Fruit fly (Drosophila melanogaster) whole organism, embryonic: ENCODE measurements around the gene CG7519.

Experiments
- ATbp ChIP-seq: fragments of 200-800 bp; sonication (Bioruptor generic); optimal IDR thresholded peaks from 2 replicates; lab custom pipeline; 2017; ENCODE audit warnings: missing biosample characterization, mild to moderate bottlenecking, missing genetic modification characterization, missing genetic modification reagents
- Adf1 ChIP-seq: fragments of 200-800 bp; sonication (Bioruptor generic); IDR thresholded peaks from 2 replicates; pipeline ENCODE4 v1.3.6; 2022; ENCODE audit warnings: missing biosample characterization, missing genetic modification characterization
- BEAF-32 ChIP-seq: fragments of 200-800 bp; sonication (Bioruptor generic); optimal IDR thresholded peaks from 3 replicates; lab custom pipeline; 2017; ENCODE audit warnings: missing biosample characterization, missing genetic modification characterization, mild to moderate bottlenecking, moderate library complexity, missing genetic modification reagents
- Bgb ChIP-seq: fragments of 200-800 bp; sonication (Bioruptor generic); IDR thresholded peaks from 2 replicates; pipeline ENCODE4 v1.3.6; 2022; ENCODE audit warnings: missing biosample characterization, missing genetic modification characterization; ENCODE audit not compliant: partially characterized antibody
- Blimp-1 ChIP-seq: fragments of 200-800 bp; sonication (Bioruptor generic); optimal IDR thresholded peaks from 3 replicates; lab custom pipeline; 2018; ENCODE audit warnings: missing biosample characterization, missing genetic modification characterization, mild to moderate bottlenecking, moderate library complexity, missing genetic modification reagents
- CG11696 ChIP-seq: fragments of 200-800 bp; sonication (Bioruptor generic); IDR thresholded peaks from 2 replicates; pipeline ENCODE4 v1.3.6; 2022; ENCODE audit warnings: missing biosample characterization, missing genetic modification characterization
- CG12769 ChIP-seq: fragments of 200-800 bp; sonication (Bioruptor generic); optimal IDR thresholded peaks from 2 replicates; lab custom pipeline; 2019; ENCODE audit warnings: missing biosample characterization, mild to moderate bottlenecking, missing genetic modification characterization, moderate library complexity
- CG12942 ChIP-seq: fragments of 200-800 bp; sonication (Bioruptor generic); optimal IDR thresholded peaks from 3 replicates; lab custom pipeline; 2016; ENCODE audit warnings: missing biosample characterization, missing genetic modification characterization
- CG14441 ChIP-seq: fragments of 200-800 bp; sonication (Bioruptor generic); IDR thresholded peaks from 2 replicates; pipeline ENCODE4 v1.3.6; 2022; ENCODE audit warnings: missing biosample characterization, missing genetic modification characterization
- CG15269 ChIP-seq: fragments of 200-800 bp; sonication (Bioruptor generic); optimal IDR thresholded peaks from 2 replicates; lab custom pipeline; 2018; ENCODE audit warnings: missing biosample characterization, mild to moderate bottlenecking, missing genetic modification characterization, moderate library complexity
- CG15514 ChIP-seq: fragments of 200-800 bp; sonication (Bioruptor generic); optimal IDR thresholded peaks from 3 replicates; lab custom pipeline; 2017; ENCODE audit warnings: missing biosample characterization, missing genetic modification characterization, mild to moderate bottlenecking, moderate library complexity, missing genetic modification reagents
- CG16815 ChIP-seq: fragments of 200-800 bp; sonication (Bioruptor generic); optimal IDR thresholded peaks from 3 replicates; lab custom pipeline; 2017; ENCODE audit warnings: missing biosample characterization, mild to moderate bottlenecking, missing genetic modification characterization
- CG17359 ChIP-seq: fragments of 200-800 bp; sonication (Bioruptor generic); optimal IDR thresholded peaks from 3 replicates; lab custom pipeline; 2018; ENCODE audit warnings: missing biosample characterization, mild to moderate bottlenecking, missing genetic modification characterization, moderate library complexity
- CG31441 ChIP-seq: fragments of 200-800 bp; sonication (Bioruptor generic); IDR thresholded peaks from 2 replicates; pipeline ENCODE4 v1.3.6; 2022; ENCODE audit warnings: missing biosample characterization, missing genetic modification characterization
- CG33213 ChIP-seq: fragments of 200-800 bp; sonication (Bioruptor generic); optimal IDR thresholded peaks from 3 replicates; lab custom pipeline; 2016; ENCODE audit warnings: missing biosample characterization, missing genetic modification characterization
- CG3847 ChIP-seq: fragments of 200-800 bp; sonication (Bioruptor generic); IDR thresholded peaks from 2 replicates; pipeline ENCODE4 v1.3.6; 2022; ENCODE audit warnings: missing biosample characterization, missing genetic modification characterization
- CG6683 ChIP-seq: fragments of 200-800 bp; sonication (Bioruptor generic); optimal IDR thresholded peaks from 2 replicates; lab custom pipeline; 2017; ENCODE audit warnings: missing biosample characterization, mild to moderate bottlenecking, missing genetic modification characterization, missing genetic modification reagents
- CG6689 ChIP-seq: fragments of 200-800 bp; sonication (Bioruptor generic); IDR thresholded peaks from 2 replicates; pipeline ENCODE4 v1.3.6; 2022; ENCODE audit warnings: missing biosample characterization, missing genetic modification characterization
- CG9797 ChIP-seq: fragments of 200-800 bp; sonication (Bioruptor generic); optimal IDR thresholded peaks from 3 replicates; lab custom pipeline; 2018; ENCODE audit warnings: missing biosample characterization, mild to moderate bottlenecking, missing genetic modification characterization
- CoRest ChIP-seq: fragments of 200-800 bp; sonication (Bioruptor generic); optimal IDR thresholded peaks from 3 replicates; lab custom pipeline; 2018; ENCODE audit warnings: missing biosample characterization, mild to moderate bottlenecking, missing genetic modification characterization, moderate library complexity
- D ChIP-seq, 2 experiments: fragments of 200-800 bp in 1 of 2; fragments of >200 bp in 1 of 2; sonication (Bioruptor generic) in 1 of 2; optimal IDR thresholded peaks; 2 replicates in 1 of 2; 3 replicates in 1 of 2; lab custom pipeline; 2017; ENCODE audit warnings: mild to moderate bottlenecking in 1 of 2, missing biosample characterization in 1 of 2, missing genetic modification characterization in 1 of 2, missing genetic modification reagents in 1 of 2
- Hmx ChIP-seq: fragments of 200-800 bp; sonication (Bioruptor generic); optimal IDR thresholded peaks from 2 replicates; lab custom pipeline; 2016; ENCODE audit warnings: missing biosample characterization, missing genetic modification characterization
- MESR4 ChIP-seq: fragments of 200-800 bp; sonication (Bioruptor generic); optimal IDR thresholded peaks from 2 replicates; lab custom pipeline; 2018; ENCODE audit warnings: missing biosample characterization, mild to moderate bottlenecking, missing genetic modification characterization, moderate library complexity
- Meics ChIP-seq: fragments of 200-800 bp; sonication (Bioruptor generic); optimal IDR thresholded peaks from 2 replicates; lab custom pipeline; 2017; ENCODE audit warnings: missing biosample characterization, mild to moderate bottlenecking, missing genetic modification characterization
- Myb ChIP-seq: fragments of 200-800 bp; sonication (Bioruptor generic); optimal IDR thresholded peaks from 2 replicates; lab custom pipeline; 2016; ENCODE audit warnings: missing biosample characterization, missing genetic modification characterization
- Oli ChIP-seq: fragments of 200-800 bp; sonication (Bioruptor generic); optimal IDR thresholded peaks from 2 replicates; lab custom pipeline; 2018; ENCODE audit warnings: missing biosample characterization, mild to moderate bottlenecking, missing genetic modification characterization, moderate library complexity
- Optix ChIP-seq: fragments of 200-800 bp; sonication (Bioruptor generic); IDR thresholded peaks from 3 replicates; pipeline ENCODE4 v1.3.6; 2022; ENCODE audit warnings: missing biosample characterization, missing genetic modification characterization
- Poxn ChIP-seq: fragments of 200-800 bp; sonication (Bioruptor generic); IDR thresholded peaks from 2 replicates; pipeline ENCODE4 v1.3.6; 2022; ENCODE audit warnings: missing biosample characterization, missing genetic modification characterization
- Side ChIP-seq: fragments of 200-800 bp; sonication (Bioruptor generic); optimal IDR thresholded peaks from 2 replicates; lab custom pipeline; 2016; ENCODE audit warnings: missing biosample characterization, missing genetic modification characterization
- Spps ChIP-seq: fragments of 200-800 bp; sonication (Bioruptor generic); optimal IDR thresholded peaks from 2 replicates; lab custom pipeline; 2018; ENCODE audit warnings: missing biosample characterization, mild to moderate bottlenecking, missing genetic modification characterization
- TFAM ChIP-seq: fragments of 200-800 bp; sonication (Bioruptor generic); optimal IDR thresholded peaks from 2 replicates; lab custom pipeline; 2017; ENCODE audit warnings: missing biosample characterization, missing genetic modification characterization, inconsistent platforms
- bbx ChIP-seq: fragments of 200-800 bp; sonication (Bioruptor generic); IDR thresholded peaks from 2 replicates; pipeline ENCODE4 v1.3.6; 2022; ENCODE audit warnings: missing biosample characterization, missing genetic modification characterization; ENCODE audit not compliant: partially characterized antibody
- bigmax ChIP-seq: fragments of 200-800 bp; sonication (Bioruptor generic); optimal IDR thresholded peaks from 2 replicates; lab custom pipeline; 2018; ENCODE audit warnings: missing biosample characterization, mild to moderate bottlenecking, missing genetic modification characterization
- eyg ChIP-seq: fragments of 200-800 bp; sonication (Bioruptor generic); optimal IDR thresholded peaks from 3 replicates; lab custom pipeline; 2016; ENCODE audit warnings: missing biosample characterization, missing genetic modification characterization
- ftz-f1 ChIP-seq: fragments of 200-800 bp; sonication (Bioruptor generic); optimal IDR thresholded peaks from 2 replicates; lab custom pipeline; 2016; ENCODE audit warnings: missing biosample characterization, missing genetic modification characterization
- gfzf ChIP-seq: fragments of 200-800 bp; sonication (Bioruptor generic); optimal IDR thresholded peaks from 2 replicates; lab custom pipeline; 2016; ENCODE audit warnings: missing biosample characterization, mild to moderate bottlenecking, missing genetic modification characterization, moderate library complexity
- grn ChIP-seq: fragments of 200-800 bp; sonication (Bioruptor generic); optimal IDR thresholded peaks from 3 replicates; lab custom pipeline; 2017; ENCODE audit warnings: missing biosample characterization, missing genetic modification characterization
- gsb ChIP-seq: fragments of 200-800 bp; sonication (Bioruptor generic); IDR thresholded peaks from 2 replicates; pipeline ENCODE4 v1.3.6; 2022; ENCODE audit warnings: missing biosample characterization, missing genetic modification characterization
- gsb-n ChIP-seq: fragments of 200-800 bp; sonication (Bioruptor generic); optimal IDR thresholded peaks from 3 replicates; lab custom pipeline; 2018; ENCODE audit warnings: missing biosample characterization, mild to moderate bottlenecking, missing genetic modification characterization
- kni ChIP-seq: fragments of 200-800 bp; sonication (Bioruptor generic); optimal IDR thresholded peaks from 3 replicates; lab custom pipeline; 2017; ENCODE audit warnings: mild to moderate bottlenecking, missing biosample characterization, missing genetic modification reagents, missing genetic modification characterization
- lola ChIP-seq, 3 experiments: fragments of >200 bp in 2 of 3; fragments of 200-800 bp in 1 of 3; sonication (Bioruptor generic) in 1 of 3; optimal IDR thresholded peaks; 2 replicates each; lab custom pipeline; 2017 to 2019; ENCODE audit warnings: missing biosample characterization in 3 of 3, missing genetic modification characterization in 3 of 3, mild to moderate bottlenecking in 1 of 3, moderate library complexity in 1 of 3
- lov ChIP-seq, 2 experiments: fragments of 200-800 bp in 1 of 2; fragments of >200 bp in 1 of 2; sonication (Bioruptor generic) in 1 of 2; IDR thresholded peaks in 1 of 2; optimal IDR thresholded peaks in 1 of 2; 2 replicates in 1 of 2; 3 replicates in 1 of 2; pipeline versions ENCODE4 v1.3.6 to Lab custom; 2017 to 2022; ENCODE audit warnings: missing biosample characterization in 1 of 2, missing genetic modification characterization in 1 of 2
- mam ChIP-seq: fragments of 200-800 bp; sonication (Bioruptor generic); optimal IDR thresholded peaks from 3 replicates; lab custom pipeline; 2016; ENCODE audit warnings: missing biosample characterization, missing genetic modification characterization
- pan ChIP-seq, 4 experiments: fragments of >200 bp in 3 of 4; fragments of 200-800 bp in 1 of 4; sonication (Bioruptor generic) in 1 of 4; optimal IDR thresholded peaks in 3 of 4; IDR thresholded peaks in 1 of 4; 2 replicates each; pipeline versions ENCODE4 v1.3.6 to Lab custom; 2017 to 2022; ENCODE audit warnings: missing biosample characterization in 2 of 4, missing genetic modification characterization in 2 of 4, mixed read lengths in 1 of 4
- slp2 ChIP-seq: fragments of 200-800 bp; sonication (Bioruptor generic); optimal IDR thresholded peaks from 2 replicates; lab custom pipeline; 2016; ENCODE audit warnings: missing biosample characterization, missing genetic modification characterization
- unc-4 ChIP-seq: fragments of 200-800 bp; sonication (Bioruptor generic); IDR thresholded peaks from 2 replicates; pipeline ENCODE4 v1.3.6; 2022; ENCODE audit warnings: missing biosample characterization, missing genetic modification characterization; ENCODE audit not compliant: partially characterized antibody
- wdn ChIP-seq: fragments of 200-800 bp; sonication (Bioruptor generic); IDR thresholded peaks from 2 replicates; pipeline ENCODE4 v1.3.6; 2022; ENCODE audit warnings: missing biosample characterization, missing genetic modification characterization

CG7519 gene

dm6 chr3L:21516716-21517266 is 23.9 kb downstream of the CG7519 start (continued):
- TF ChIP-seq CG15514 (peak; percentile 31), Poxn (GFP tag; lab: Robert Waterston, UW) (no peak), CG11696 (GFP tag; lab: Robert Waterston, UW) (no peak), Bgb (GFP tag; lab: Robert Waterston, UW) (no peak), Hmx (GFP tag; lab: Kevin White, UChicago) (no peak), ATbp (GFP tag; lab: Kevin White, UChicago) (no peak), Oli (no peak), CG15269 (tag; lab: Kevin White, UChicago) (no peak), CG12769 (tag; lab: Kevin White, UChicago) (no peak), Blimp-1 (GFP tag; lab: Kevin White, UChicago) (no peak), D (optimal IDR thresholded peaks at IDR 0.05; lab: Kevin White, UChicago) (no peak), D (GFP tag; optimal IDR thresholded peaks at IDR 0.05; lab: Kevin White, UChicago) (peak; percentile 19), CG12942 (no peak), CG16815 (GFP tag; lab: Kevin White, UChicago) (no peak), CoRest (tag; lab: Kevin White, UChicago) (peak; percentile 36), mam (GFP tag; lab: Kevin White, UChicago) (peak; percentile 41), MESR4 (GFP tag; lab: Kevin White, UChicago) (peak; percentile 49), CG6689 (GFP tag; lab: Robert Waterston, UW) (peak; percentile 17; the same call in 1 of the 2 replicates), Spps (no peak), bigmax (GFP tag; lab: Kevin White, UChicago) (peak; percentile 100), CG9797 (GFP tag; lab: Kevin White, UChicago) (peak; percentile 88), lola (GFP tag; optimal IDR thresholded peaks at IDR 0.05; lab: Kevin White, UChicago) (peak in 1 of 3 experiments; percentile 8), Optix (GFP tag; lab: Robert Waterston, UW) (no peak), TFAM (GFP tag; lab: Kevin White, UChicago) (no peak), unc-4 (GFP tag; lab: Robert Waterston, UW) (peak; percentile 14; the same call in 1 of the 2 replicates), CG14441 (GFP tag; lab: Robert Waterston, UW) (no peak), lov (optimal IDR thresholded peaks at IDR 0.05; lab: Kevin White, UChicago) (no peak), lov (GFP tag; IDR thresholded peaks at IDR 0.05; lab: Robert Waterston, UW) (no peak), wdn (GFP tag; lab: Robert Waterston, UW) (no peak), CG17359 (tag; lab: Kevin White, UChicago) (no peak), CG3847 (peak; percentile 37; the same call in 1 of the 2 replicates), eyg (no peak), Myb (GFP tag; lab: Kevin White, UChicago) (peak; percentile 28), pan (optimal IDR thresholded peaks at IDR 0.05; lab: Kevin White, UChicago) (no peak), pan (GFP tag; optimal IDR thresholded peaks at IDR 0.05 in 1 of 2, IDR thresholded peaks at IDR 0.05 in 1 of 2) (no peak), Meics (GFP tag; lab: Kevin White, UChicago) (no peak), grn (GFP tag; lab: Kevin White, UChicago) (no peak), Side (GFP tag; lab: Kevin White, UChicago) (peak; percentile 35), CG31441 (GFP tag; lab: Robert Waterston, UW) (no peak), CG33213 (peak; percentile 62), slp2 (no peak), kni (GFP tag; lab: Kevin White, UChicago) (no peak), ftz-f1 (GFP tag; lab: Kevin White, UChicago) (peak; percentile 87), bbx (GFP tag; lab: Robert Waterston, UW) (0 out of 2 replicates have a peak, but pooled peaks have one; percentile 15), CG6683 (GFP tag; lab: Kevin White, UChicago) (no peak), Adf1 (GFP tag; lab: Robert Waterston, UW) (no peak), BEAF-32 (GFP tag; lab: Kevin White, UChicago) (peak; percentile 42), gsb (GFP tag; lab: Robert Waterston, UW) (no peak), gfzf (GFP tag; lab: Kevin White, UChicago) (peak; percentile 95), gsb-n (tag; lab: Kevin White, UChicago) (peak; percentile 38)
